Worm (Caenorhabditis elegans) whole organism, L3 larva: ENCODE results near the gene M03E7.3.

Experiments used
- R02D3.7 ChIP-seq: fragments of 150-350 bp; optimal IDR thresholded peaks from 2 replicates; lab custom pipeline; 2014; ENCODE audit warnings: missing biosample characterization, missing genetic modification characterization
- ZK546.5 ChIP-seq: sonication (generic microtip); optimal IDR thresholded peaks from 2 replicates; lab custom pipeline; 2017; ENCODE audit warnings: missing biosample characterization, missing genetic modification characterization
- aly-2 ChIP-seq: fragments of 150-350 bp; optimal IDR thresholded peaks from 2 replicates; lab custom pipeline; 2014; ENCODE audit warnings: missing biosample characterization, missing genetic modification characterization
- ama-1 ChIP-seq: fragments of 150-350 bp; optimal IDR thresholded peaks from 2 replicates; lab custom pipeline; 2018
- ceh-16 ChIP-seq: sonication (generic microtip); optimal IDR thresholded peaks from 2 replicates; lab custom pipeline; 2017; ENCODE audit warnings: missing biosample characterization, missing genetic modification characterization
- ceh-28 ChIP-seq: fragments of 150-350 bp; optimal IDR thresholded peaks from 2 replicates; lab custom pipeline; 2014; ENCODE audit warnings: missing biosample characterization, missing genetic modification reagents, missing genetic modification characterization
- ceh-82 ChIP-seq: fragments of 150-350 bp; optimal IDR thresholded peaks from 2 replicates; lab custom pipeline; 2014; ENCODE audit warnings: missing biosample characterization, missing genetic modification characterization
- ceh-9 ChIP-seq: sonication (generic microtip); optimal IDR thresholded peaks from 2 replicates; lab custom pipeline; 2018; ENCODE audit warnings: missing biosample characterization, missing genetic modification characterization
- daf-12 ChIP-seq: fragments of 150-350 bp; optimal IDR thresholded peaks from 2 replicates; lab custom pipeline; 2014; ENCODE audit warnings: missing biosample characterization, missing genetic modification reagents, missing genetic modification characterization
- egl-27 ChIP-seq: sonication (generic microtip); optimal IDR thresholded peaks from 4 replicates; lab custom pipeline; 2017; ENCODE audit warnings: missing biosample characterization, missing genetic modification reagents, missing genetic modification characterization
- elt-1 ChIP-seq: fragments of 150-350 bp; optimal IDR thresholded peaks from 2 replicates; lab custom pipeline; 2014; ENCODE audit warnings: missing biosample characterization, missing genetic modification characterization
- elt-2 ChIP-seq: sonication (generic microtip); optimal IDR thresholded peaks from 2 replicates; lab custom pipeline; 2016; ENCODE audit warnings: missing genetic modification reagents, mild to moderate bottlenecking, missing genetic modification characterization, missing compliant biosample characterization
- elt-3 ChIP-seq, 3 experiments: fragments of 150-350 bp in 1 of 3; sonication (generic microtip) in 2 of 3; optimal IDR thresholded peaks; 2 replicates in 2 of 3; 4 replicates in 1 of 3; lab custom pipeline; 2014 to 2017; ENCODE audit warnings: missing biosample characterization in 3 of 3, missing genetic modification characterization in 3 of 3
- eor-1 ChIP-seq, 2 experiments: fragments of 150-350 bp; optimal IDR thresholded peaks; 2 replicates each; lab custom pipeline; 2014 to 2018; ENCODE audit warnings: missing biosample characterization in 2 of 2, missing genetic modification characterization in 2 of 2
- fkh-10 ChIP-seq: sonication (generic microtip); optimal IDR thresholded peaks from 2 replicates; lab custom pipeline; 2017; ENCODE audit warnings: missing biosample characterization, missing genetic modification reagents, missing genetic modification characterization
- fkh-2 ChIP-seq: fragments of 150-350 bp; optimal IDR thresholded peaks from 2 replicates; lab custom pipeline; 2014; ENCODE audit warnings: missing biosample characterization, missing genetic modification reagents, missing genetic modification characterization
- fos-1 ChIP-seq: fragments of 150-350 bp; optimal IDR thresholded peaks from 2 replicates; lab custom pipeline; 2014; ENCODE audit warnings: missing biosample characterization, missing genetic modification characterization
- hmg-11 ChIP-seq: sonication (generic microtip); optimal IDR thresholded peaks from 2 replicates; lab custom pipeline; 2016; ENCODE audit warnings: missing genetic modification characterization, missing compliant biosample characterization
- lin-15B ChIP-seq: fragments of 150-350 bp; optimal IDR thresholded peaks from 2 replicates; lab custom pipeline; 2014; ENCODE audit warnings: missing biosample characterization, missing genetic modification characterization
- lin-39 ChIP-seq: fragments of 150-350 bp; optimal IDR thresholded peaks from 2 replicates; lab custom pipeline; 2018; ENCODE audit warnings: missing biosample characterization, missing genetic modification reagents, missing genetic modification characterization
- lsy-12 ChIP-seq: sonication (generic microtip); optimal IDR thresholded peaks from 2 replicates; lab custom pipeline; 2016; ENCODE audit warnings: mild to moderate bottlenecking, missing genetic modification characterization, missing compliant biosample characterization
- mdl-1 ChIP-seq: fragments of 150-350 bp; optimal IDR thresholded peaks from 2 replicates; lab custom pipeline; 2014; ENCODE audit warnings: missing biosample characterization, missing genetic modification characterization
- mml-1 ChIP-seq: fragments of 150-350 bp; sonication (generic microtip); optimal IDR thresholded peaks from 3 replicates; lab custom pipeline; 2014; ENCODE audit warnings: missing biosample characterization, missing genetic modification characterization
- nfya-1 ChIP-seq: sonication (generic microtip); optimal IDR thresholded peaks from 2 replicates; lab custom pipeline; 2017; ENCODE audit warnings: missing genetic modification characterization, mild to moderate bottlenecking, missing compliant biosample characterization, antibody characterized with exemption, moderate library complexity; ENCODE audit not compliant: insufficient read depth
- nhr-11 ChIP-seq: fragments of 150-350 bp; optimal IDR thresholded peaks from 2 replicates; lab custom pipeline; 2014; ENCODE audit warnings: missing biosample characterization, missing genetic modification characterization
- nhr-12 ChIP-seq: fragments of 150-350 bp; optimal IDR thresholded peaks from 2 replicates; lab custom pipeline; 2014; ENCODE audit warnings: missing biosample characterization, missing genetic modification characterization
- nhr-23 ChIP-seq: fragments of 150-350 bp; optimal IDR thresholded peaks from 2 replicates; lab custom pipeline; 2014; ENCODE audit warnings: missing biosample characterization, missing genetic modification reagents, missing genetic modification characterization
- nhr-237 ChIP-seq: fragments of 150-350 bp; optimal IDR thresholded peaks from 2 replicates; lab custom pipeline; 2014; ENCODE audit warnings: missing biosample characterization, missing genetic modification characterization
- nhr-28 ChIP-seq: fragments of 150-350 bp; optimal IDR thresholded peaks from 2 replicates; lab custom pipeline; 2014; ENCODE audit warnings: missing biosample characterization, missing genetic modification characterization
- nhr-43 ChIP-seq: sonication (generic microtip); optimal IDR thresholded peaks from 2 replicates; lab custom pipeline; 2016; ENCODE audit warnings: mild to moderate bottlenecking, missing genetic modification characterization, missing compliant biosample characterization; ENCODE audit not compliant: poor library complexity, severe bottlenecking
- nhr-67 ChIP-seq: fragments of 150-350 bp; optimal IDR thresholded peaks from 2 replicates; lab custom pipeline; 2014; ENCODE audit warnings: missing biosample characterization, missing genetic modification characterization
- nhr-76 ChIP-seq: fragments of 150-350 bp; sonication (generic microtip); optimal IDR thresholded peaks from 5 replicates; lab custom pipeline; 2014; ENCODE audit warnings: missing biosample characterization, missing genetic modification characterization
- nhr-77 ChIP-seq: fragments of 150-350 bp; optimal IDR thresholded peaks from 2 replicates; lab custom pipeline; 2014; ENCODE audit warnings: missing biosample characterization, missing genetic modification characterization
- pqm-1 ChIP-seq: fragments of 150-350 bp; optimal IDR thresholded peaks from 2 replicates; lab custom pipeline; 2017; ENCODE audit warnings: missing biosample characterization, missing genetic modification characterization, inconsistent platforms
- sea-2 ChIP-seq: fragments of 150-350 bp; sonication (generic microtip); optimal IDR thresholded peaks from 4 replicates; lab custom pipeline; 2014; ENCODE audit warnings: missing biosample characterization, missing genetic modification reagents, missing genetic modification characterization
- skn-1 ChIP-seq: fragments of 150-350 bp; optimal IDR thresholded peaks from 2 replicates; lab custom pipeline; 2014; ENCODE audit warnings: missing biosample characterization, missing genetic modification characterization
- snpc-4 ChIP-seq: fragments of 150-350 bp; optimal IDR thresholded peaks from 2 replicates; lab custom pipeline; 2014; ENCODE audit warnings: missing biosample characterization, missing genetic modification characterization
- tbx-2 ChIP-seq: sonication (generic microtip); optimal IDR thresholded peaks from 2 replicates; lab custom pipeline; 2016; ENCODE audit warnings: mild to moderate bottlenecking, missing genetic modification characterization, missing compliant biosample characterization
- unc-39 ChIP-seq: sonication (generic microtip); optimal IDR thresholded peaks from 4 replicates; lab custom pipeline; 2017; ENCODE audit warnings: missing biosample characterization, missing genetic modification characterization
- unc-62 ChIP-seq: fragments of 150-350 bp; sonication (generic microtip); optimal IDR thresholded peaks from 4 replicates; lab custom pipeline; 2014; ENCODE audit warnings: missing biosample characterization, missing genetic modification reagents, missing genetic modification characterization
- zag-1 ChIP-seq: fragments of 150-350 bp; optimal IDR thresholded peaks from 2 replicates; lab custom pipeline; 2014; ENCODE audit warnings: missing biosample characterization, missing genetic modification characterization

The M03E7.3 gene

DNA sequence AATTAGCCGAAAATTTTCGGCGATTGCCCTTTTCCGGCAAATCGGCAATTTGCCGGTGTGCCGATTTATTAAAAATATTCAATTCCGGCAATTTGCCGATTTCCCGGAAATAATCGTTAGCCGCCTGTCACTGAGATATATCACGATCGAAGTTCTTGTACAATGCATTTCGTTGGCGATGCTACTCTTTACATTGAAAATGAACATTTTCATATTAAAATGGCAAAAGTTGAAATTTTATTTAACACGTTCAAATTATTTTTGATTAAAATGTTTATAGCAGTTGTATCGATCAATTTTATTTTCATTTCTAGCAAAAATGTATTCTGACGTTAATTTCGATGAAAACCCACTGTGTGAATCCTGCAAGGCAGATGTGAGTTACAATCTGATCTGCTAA is at the start of gene M03E7.3:
Gene M03E7.3, plus strand, starts transcription at position 301 of the 400 bp plus-strand sequence.
- TF ChIP-seq daf-12 (tag; lab: Kevin White, UChicago), result no peak
- TF ChIP-seq eor-1 (tag; optimal IDR thresholded peaks at IDR 0.05; lab: Kevin White, UChicago), result no peak
- no peak for TF ChIP-seq skn-1 (tag; lab: Kevin White, UChicago)
- TF ChIP-seq zag-1 (tag; lab: Kevin White, UChicago), result no peak
- TF ChIP-seq nhr-77 (tag; lab: Kevin White, UChicago), result no peak
- no peak for TF ChIP-seq aly-2 (tag; lab: Kevin White, UChicago)

- TF ChIP-seq elt-2 (tag; lab: Kevin White, UChicago) (no peak), zag-1 (tag; lab: Kevin White, UChicago) (no peak), nhr-237 (no peak), ceh-9 (tag; lab: Kevin White, UChicago) (no peak), unc-62 (no peak), mml-1 (no peak), snpc-4 (tag; lab: Kevin White, UChicago) (no peak), nhr-11 (tag; lab: Kevin White, UChicago) (no peak), mdl-1 (tag; lab: Kevin White, UChicago) (no peak), tbx-2 (tag; lab: Kevin White, UChicago) (no peak), elt-3 (tag; optimal IDR thresholded peaks at IDR 0.05; lab: Kevin White, UChicago) (no peak), ceh-28 (tag; lab: Kevin White, UChicago) (no peak), nhr-67 (tag; lab: Kevin White, UChicago) (no peak)
Observed at ce11 chrV:5567119-5567518, 47.7 kb upstream of the M03E7.3 start, which contains the start of gene C18C4.7. Gene C18C4.7 (minus strand): TSS chrV:5567219.

- TF ChIP-seq fos-1 (tag; lab: Kevin White, UChicago) (no peak), egl-27 (tag; lab: Kevin White, UChicago) (no peak), ZK546.5 (tag; lab: Kevin White, UChicago) (no peak), lsy-12 (no peak), ceh-82 (tag; lab: Kevin White, UChicago) (no peak), nhr-43 (tag; lab: Kevin White, UChicago) (no peak), nhr-237 (no peak), nfya-1 (no peak), ceh-9 (tag; lab: Kevin White, UChicago) (no peak)
- TF ChIP-seq, all 47 proteins: peak for 0
Observed at ce11 chrV:5570433-5570832, 44.4 kb upstream of the M03E7.3 start, which contains the start of gene glb-6. Gene glb-6 (minus strand): TSS chrV:5570533.

DNA sequence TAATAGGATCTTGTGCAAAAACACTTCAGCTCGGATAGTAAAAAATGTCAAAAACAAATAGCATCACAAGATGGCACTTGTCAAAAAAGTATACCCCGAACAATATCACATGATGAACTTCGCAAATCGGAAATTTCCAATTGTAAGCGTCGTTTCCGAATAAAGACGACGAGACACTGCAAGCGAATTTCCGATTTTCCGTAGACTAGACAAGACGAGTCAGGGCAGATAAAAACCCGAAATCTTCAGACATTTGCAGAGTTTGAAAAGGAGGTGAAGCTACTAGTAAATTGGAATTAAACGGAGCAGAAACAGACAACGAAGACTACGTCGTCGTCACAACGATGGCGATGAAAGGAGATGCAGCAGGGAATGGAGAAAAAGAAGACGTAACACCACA is 43.1 kb upstream of the M03E7.3 start:
- TF ChIP-seq lin-39 (tag; lab: Kevin White, UChicago) (no peak), fkh-10 (GFP tag; lab: Kevin White, UChicago) (peak; percentile 53), nhr-67 (tag; lab: Kevin White, UChicago) (no peak), nhr-12 (tag; lab: Kevin White, UChicago) (no peak), snpc-4 (tag; lab: Kevin White, UChicago) (no peak), nhr-23 (tag; lab: Kevin White, UChicago) (no peak)

DNA sequence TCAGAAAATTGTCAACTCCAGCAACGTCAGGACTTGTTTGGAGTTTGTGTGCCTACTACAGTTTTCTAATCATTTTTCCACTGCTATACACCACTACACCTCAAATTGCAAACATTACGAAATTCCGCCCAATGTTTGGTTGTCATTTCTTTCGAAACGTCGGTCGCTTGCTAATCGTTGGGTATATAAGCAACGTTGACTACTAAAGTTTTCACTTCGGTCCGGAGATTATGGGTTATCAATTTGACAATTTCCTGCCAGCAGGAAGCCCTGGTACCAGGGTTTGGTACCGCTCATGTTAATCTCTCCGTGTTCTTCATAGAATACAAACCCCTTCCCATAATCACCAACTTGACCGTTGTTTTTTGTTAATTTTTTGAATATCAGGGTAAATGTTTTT is 38.8 kb upstream of the M03E7.3 start:
- TF ChIP-seq unc-62, result no peak
- TF ChIP-seq R02D3.7 (tag; lab: Kevin White, UChicago), result no peak
- no peak for TF ChIP-seq sea-2 (GFP tag; lab: Kevin White, UChicago)
- TF ChIP-seq nhr-12 (tag; lab: Kevin White, UChicago), result no peak
- peak; percentile 11 for TF ChIP-seq nfya-1
- no peak for TF ChIP-seq fos-1 (tag; lab: Kevin White, UChicago)
- TF ChIP-seq elt-2 (tag; lab: Kevin White, UChicago), result peak; percentile 76
- TF ChIP-seq nhr-11 (tag; lab: Kevin White, UChicago), result no peak
- TF ChIP-seq ceh-16 (tag; lab: Kevin White, UChicago), result no peak
- no peak for TF ChIP-seq fkh-2 (tag; lab: Kevin White, UChicago)
- TF ChIP-seq ceh-82 (tag; lab: Kevin White, UChicago), result peak; percentile 2
- no peak for TF ChIP-seq ceh-9 (tag; lab: Kevin White, UChicago)
- peak; percentile 42 for TF ChIP-seq hmg-11 (tag; lab: Kevin White, UChicago)
- no peak for TF ChIP-seq daf-12 (tag; lab: Kevin White, UChicago)
- no peak for TF ChIP-seq unc-39
- TF ChIP-seq lin-15B (tag; lab: Kevin White, UChicago), result no peak
- no peak for TF ChIP-seq elt-1 (tag; lab: Kevin White, UChicago)
- peak; percentile 29 for TF ChIP-seq nhr-43 (tag; lab: Kevin White, UChicago)
- TF ChIP-seq pqm-1 (tag; lab: Kevin White, UChicago), result peak; percentile 53
- TF ChIP-seq zag-1 (tag; lab: Kevin White, UChicago), result no peak
- no peak for TF ChIP-seq nhr-28
- TF ChIP-seq mml-1, result no peak
- TF ChIP-seq nhr-77 (tag; lab: Kevin White, UChicago), result peak; percentile 16
- TF ChIP-seq nhr-76 (tag; lab: Kevin White, UChicago), result no peak
- no peak for TF ChIP-seq egl-27 (tag; lab: Kevin White, UChicago)
- no peak for TF ChIP-seq lsy-12
- no peak for TF ChIP-seq aly-2 (tag; lab: Kevin White, UChicago)
- TF ChIP-seq nhr-67 (tag; lab: Kevin White, UChicago), result no peak
- peak; percentile 68 for TF ChIP-seq skn-1 (tag; lab: Kevin White, UChicago)
- TF ChIP-seq tbx-2 (tag; lab: Kevin White, UChicago), result no peak
- TF ChIP-seq fkh-10 (GFP tag; lab: Kevin White, UChicago), result no peak
- peak; percentile 30 for TF ChIP-seq ama-1 (lab: Kevin White, UChicago)
- TF ChIP-seq ZK546.5 (tag; lab: Kevin White, UChicago), result no peak
- TF ChIP-seq ceh-28 (tag; lab: Kevin White, UChicago), result no peak
- TF ChIP-seq snpc-4 (tag; lab: Kevin White, UChicago), result peak; percentile 98
- TF ChIP-seq lin-39 (tag; lab: Kevin White, UChicago), result no peak
